Fruit fly (Drosophila melanogaster): Measurements from ENCODE around the gene sd.

- TF ChIP-seq CG6683 (GFP tag; optimal IDR thresholded peaks at IDR 0.05) (peak; percentile 99), trem (tag; optimal IDR thresholded peaks at IDR 0.05) (peak; percentile 96), CG10431 (GFP tag; optimal IDR thresholded peaks at IDR 0.05) (peak; percentile 98), Hr78 (GFP tag; optimal IDR thresholded peaks at IDR 0.05) (peak in 1 of 2 experiments; percentile 97), zen (tag; optimal IDR thresholded peaks at IDR 0.05) (peak; percentile 97), otp (GFP tag; IDR thresholded peaks at IDR 0.05) (peak; percentile 99), CG1024 (GFP tag; IDR thresholded peaks at IDR 0.05) (peak; percentile 96), h (optimal IDR thresholded peaks at IDR 0.05) (no peak), CG12236 (GFP tag; optimal IDR thresholded peaks at IDR 0.05) (peak; percentile 94)
Measured at dm6 chrX:15867863-15868262, 63.7 kb downstream of the sd start, which contains the start of gene Gapdh2.
